Fruit fly (Drosophila melanogaster) whole organism, prepupa: Measurements from ENCODE around the gene CG32712.

ENCODE experiments used
- Blimp-1 ChIP-seq: fragments of 200-800 bp; sonication (Bioruptor generic); optimal IDR thresholded peaks from 3 replicates; lab custom pipeline; 2017; ENCODE audit warnings: missing biosample characterization, missing genetic modification characterization, mild to moderate bottlenecking, moderate library complexity, missing genetic modification reagents
- CG10631 ChIP-seq: fragments of 200-800 bp; sonication (Bioruptor generic); optimal IDR thresholded peaks from 2 replicates; lab custom pipeline; 2016; ENCODE audit warnings: missing biosample characterization, missing genetic modification characterization
- CG10669 ChIP-seq: fragments of 200-800 bp; sonication (Bioruptor generic); optimal IDR thresholded peaks from 3 replicates; lab custom pipeline; 2018; ENCODE audit warnings: missing biosample characterization, mild to moderate bottlenecking, missing genetic modification characterization, moderate library complexity
- CG16779 ChIP-seq: fragments of 200-800 bp; sonication (Bioruptor generic); optimal IDR thresholded peaks from 3 replicates; lab custom pipeline; 2017; ENCODE audit warnings: missing biosample characterization, mild to moderate bottlenecking, missing genetic modification characterization
- CG3032 ChIP-seq: fragments of 200-800 bp; optimal IDR thresholded peaks from 2 replicates; lab custom pipeline; 2019; ENCODE audit warnings: missing biosample characterization, mild to moderate bottlenecking, missing genetic modification characterization, moderate library complexity
- CG31627 ChIP-seq: fragments of 200-800 bp; sonication (Bioruptor generic); optimal IDR thresholded peaks from 3 replicates; lab custom pipeline; 2016; ENCODE audit warnings: missing biosample characterization, missing genetic modification characterization
- CG32006 ChIP-seq: fragments of 200-800 bp; sonication (Bioruptor generic); optimal IDR thresholded peaks from 3 replicates; lab custom pipeline; 2017; ENCODE audit warnings: missing biosample characterization, mild to moderate bottlenecking, missing genetic modification characterization
- CG34406 ChIP-seq: fragments of 200-800 bp; sonication (Bioruptor generic); optimal IDR thresholded peaks from 3 replicates; lab custom pipeline; 2016; ENCODE audit warnings: missing biosample characterization, missing genetic modification characterization
- CG6163 ChIP-seq: fragments of 200-800 bp; sonication (Bioruptor generic); IDR thresholded peaks from 3 replicates; pipeline ENCODE4 v1.3.6; 2022; ENCODE audit warnings: missing biosample characterization, missing genetic modification characterization
- CG6276 ChIP-seq: fragments of 200-800 bp; sonication (Bioruptor generic); optimal IDR thresholded peaks from 2 replicates; lab custom pipeline; 2017; ENCODE audit warnings: missing biosample characterization, mild to moderate bottlenecking, missing genetic modification characterization
- CG6792 ChIP-seq: fragments of 200-800 bp; sonication (Bioruptor generic); optimal IDR thresholded peaks from 3 replicates; lab custom pipeline; 2016; ENCODE audit warnings: missing biosample characterization, missing genetic modification characterization
- CG7368 ChIP-seq: fragments of 200-800 bp; sonication (Bioruptor generic); optimal IDR thresholded peaks from 3 replicates; lab custom pipeline; 2016; ENCODE audit warnings: missing biosample characterization, missing genetic modification characterization
- CG8632 ChIP-seq: fragments of 200-800 bp; sonication (Bioruptor generic); optimal IDR thresholded peaks from 3 replicates; lab custom pipeline; 2016; ENCODE audit warnings: missing biosample characterization, missing genetic modification characterization
- Eip78C ChIP-seq: fragments of 200-800 bp; sonication (Bioruptor generic); peaks from one replicate; lab custom pipeline; 2016; ENCODE audit warnings: missing biosample characterization, missing genetic modification characterization
- Eip93F ChIP-seq: fragments of 200-800 bp; sonication (Bioruptor generic); optimal IDR thresholded peaks from 2 replicates; lab custom pipeline; 2016; ENCODE audit warnings: missing biosample characterization, mild to moderate bottlenecking, missing genetic modification characterization
- Gug ChIP-seq: fragments of 200-800 bp; sonication (Bioruptor generic); IDR thresholded peaks from 2 replicates; pipeline ENCODE4 v1.3.6; 2022; ENCODE audit warnings: missing biosample characterization, missing genetic modification characterization
- Hr39 ChIP-seq: fragments of 200-800 bp; sonication (Bioruptor generic); optimal IDR thresholded peaks from 2 replicates; lab custom pipeline; 2016; ENCODE audit warnings: missing biosample characterization, missing genetic modification characterization
- Hr4 ChIP-seq: fragments of 200-800 bp; sonication (Bioruptor generic); optimal IDR thresholded peaks from 3 replicates; lab custom pipeline; 2016; ENCODE audit warnings: missing biosample characterization, missing genetic modification characterization
- Met ChIP-seq: fragments of 200-800 bp; sonication (Bioruptor generic); optimal IDR thresholded peaks from 3 replicates; lab custom pipeline; 2016; ENCODE audit warnings: missing biosample characterization, missing genetic modification characterization
- OdsH ChIP-seq: fragments of 200-800 bp; sonication (Bioruptor generic); optimal IDR thresholded peaks from 3 replicates; lab custom pipeline; 2016; ENCODE audit warnings: missing biosample characterization, missing genetic modification characterization
- Smox ChIP-seq: fragments of 200-800 bp; sonication (Bioruptor generic); optimal IDR thresholded peaks from 3 replicates; lab custom pipeline; 2016; ENCODE audit warnings: missing biosample characterization, missing genetic modification characterization
- Sox15 ChIP-seq: fragments of 200-800 bp; sonication (Bioruptor generic); optimal IDR thresholded peaks from 3 replicates; lab custom pipeline; 2016; ENCODE audit warnings: missing biosample characterization, missing genetic modification characterization
- achi ChIP-seq: fragments of 200-800 bp; sonication (Bioruptor generic); optimal IDR thresholded peaks from 3 replicates; lab custom pipeline; 2016; ENCODE audit warnings: missing biosample characterization, missing genetic modification characterization
- cyc ChIP-seq: fragments of 200-800 bp; sonication (Bioruptor generic); optimal IDR thresholded peaks from 3 replicates; lab custom pipeline; 2016; ENCODE audit warnings: missing biosample characterization, missing genetic modification characterization
- dsx ChIP-seq: fragments of 200-800 bp; optimal IDR thresholded peaks from 3 replicates; lab custom pipeline; 2019; ENCODE audit warnings: missing biosample characterization, mild to moderate bottlenecking, missing genetic modification characterization, moderate library complexity; ENCODE audit not compliant: poor library complexity, severe bottlenecking
- eg ChIP-seq: fragments of 200-800 bp; sonication (Bioruptor generic); IDR thresholded peaks from 3 replicates; pipeline ENCODE4 v1.3.6; 2022; ENCODE audit warnings: missing biosample characterization, missing genetic modification characterization
- esn ChIP-seq: fragments of 200-800 bp; sonication (Bioruptor generic); optimal IDR thresholded peaks from 2 replicates; lab custom pipeline; 2016; ENCODE audit warnings: missing biosample characterization, mild to moderate bottlenecking, missing genetic modification characterization, moderate library complexity
- fd85E ChIP-seq: fragments of 200-800 bp; sonication (Bioruptor generic); optimal IDR thresholded peaks from 3 replicates; lab custom pipeline; 2016; ENCODE audit warnings: missing biosample characterization, missing genetic modification characterization
- lz ChIP-seq: fragments of 200-800 bp; sonication (Bioruptor generic); optimal IDR thresholded peaks from 3 replicates; lab custom pipeline; 2016; ENCODE audit warnings: missing biosample characterization, missing genetic modification characterization
- net ChIP-seq: fragments of 200-800 bp; sonication (Bioruptor generic); optimal IDR thresholded peaks from 3 replicates; lab custom pipeline; 2016; ENCODE audit warnings: missing biosample characterization, missing genetic modification characterization
- pdm3 ChIP-seq: fragments of 200-800 bp; sonication (Bioruptor generic); optimal IDR thresholded peaks from 3 replicates; lab custom pipeline; 2016; ENCODE audit warnings: missing biosample characterization, missing genetic modification characterization
- salr ChIP-seq, 2 experiments: fragments of 200-800 bp; sonication (Bioruptor generic); optimal IDR thresholded peaks; 3 replicates each; lab custom pipeline; 2016 to 2018; ENCODE audit warnings: missing biosample characterization in 2 of 2, missing genetic modification characterization in 2 of 2, mild to moderate bottlenecking in 1 of 2
- ss ChIP-seq, 2 experiments: fragments of 200-800 bp; sonication (Bioruptor generic); optimal IDR thresholded peaks; 2 replicates in 1 of 2; 3 replicates in 1 of 2; lab custom pipeline; 2017 to 2018; ENCODE audit warnings: mild to moderate bottlenecking in 2 of 2, missing biosample characterization in 2 of 2, missing genetic modification characterization in 2 of 2, moderate library complexity in 1 of 2
- svp ChIP-seq: fragments of 200-800 bp; sonication (Bioruptor generic); peaks from one replicate; lab custom pipeline; 2016; ENCODE audit warnings: missing biosample characterization, missing genetic modification characterization
- topi ChIP-seq: fragments of 200-800 bp; sonication (Bioruptor generic); optimal IDR thresholded peaks from 3 replicates; lab custom pipeline; 2016; ENCODE audit warnings: missing biosample characterization, missing genetic modification characterization
- vri ChIP-seq: fragments of 200-800 bp; sonication (Bioruptor generic); optimal IDR thresholded peaks from 3 replicates; lab custom pipeline; 2016; ENCODE audit warnings: missing biosample characterization, mild to moderate bottlenecking, missing genetic modification characterization

The CG32712 gene

dm6 chrX:8455019-8455555 is 21.5 kb upstream of the CG32712 start, which contains the start of gene org-1 (continued):
- peak; percentile 90 for TF ChIP-seq pdm3 (GFP tag; lab: Kevin White, UChicago)
- peak; percentile 93 for TF ChIP-seq CG3032
- peak; percentile 73 for TF ChIP-seq CG16779 (tag; lab: Kevin White, UChicago)
- TF ChIP-seq achi: peak; percentile 89
- TF ChIP-seq esn (GFP tag; lab: Kevin White, UChicago): peak; percentile 70
- TF ChIP-seq OdsH: peak; percentile 89
- TF ChIP-seq ss (GFP tag; optimal IDR thresholded peaks at IDR 0.05; lab: Kevin White, UChicago): peak; percentile 90 to 92
- TF ChIP-seq CG32006 (GFP tag; lab: Kevin White, UChicago): peak; percentile 90
- TF ChIP-seq lz: peak; percentile 69
- peak; percentile 92 for TF ChIP-seq Gug (GFP tag; lab: Robert Waterston, UW)
- peak; percentile 87 for TF ChIP-seq net (GFP tag; lab: Kevin White, UChicago)
- peak; percentile 96 for TF ChIP-seq Eip78C (GFP tag; lab: Kevin White, UChicago)
- peak; percentile 63 for TF ChIP-seq CG31627 (GFP tag; lab: Kevin White, UChicago)
- TF ChIP-seq CG6163: peak; percentile 97
- TF ChIP-seq dsx (GFP tag; lab: Kevin White, UChicago): peak; percentile 90
- TF ChIP-seq Hr4 (GFP tag; lab: Kevin White, UChicago): peak; percentile 89
- peak; percentile 91 for TF ChIP-seq CG10631 (GFP tag; lab: Kevin White, UChicago)
- peak; percentile 91 for TF ChIP-seq CG10669 (GFP tag; lab: Kevin White, UChicago)
- peak; percentile 86 for TF ChIP-seq CG6276
- peak; percentile 75 for TF ChIP-seq cyc (GFP tag; lab: Kevin White, UChicago)
- peak; percentile 79 for TF ChIP-seq topi (GFP tag; lab: Kevin White, UChicago)
- TF ChIP-seq Eip93F (GFP tag; lab: Kevin White, UChicago): no peak
- peak; percentile 60 for TF ChIP-seq Hr39 (GFP tag; lab: Kevin White, UChicago)
- TF ChIP-seq CG6792 (GFP tag; lab: Kevin White, UChicago): peak; percentile 85
- peak; percentile 88 for TF ChIP-seq svp (GFP tag; lab: Kevin White, UChicago)
- peak; percentile 74 for TF ChIP-seq CG34406 (GFP tag; lab: Kevin White, UChicago)
- peak; percentile 59 for TF ChIP-seq Smox (GFP tag; lab: Kevin White, UChicago)
- peak; percentile 83 for TF ChIP-seq CG8632 (GFP tag; lab: Kevin White, UChicago)
- TF ChIP-seq Sox15 (GFP tag; lab: Kevin White, UChicago): peak; percentile 79
- peak; percentile 84 for TF ChIP-seq CG7368 (GFP tag; lab: Kevin White, UChicago)
- TF ChIP-seq salr (GFP tag; optimal IDR thresholded peaks at IDR 0.05; lab: Kevin White, UChicago): peak; percentile 72 to 87
- peak; percentile 33 for TF ChIP-seq fd85E (GFP tag; lab: Kevin White, UChicago)
- TF ChIP-seq eg (GFP tag; lab: Robert Waterston, UW): peak; percentile 96
- TF ChIP-seq Met (GFP tag; lab: Kevin White, UChicago): peak; percentile 77
- peak; percentile 36 for TF ChIP-seq Blimp-1
- TF ChIP-seq, all 60 proteins: peak for 59

- TF ChIP-seq ss (GFP tag; optimal IDR thresholded peaks at IDR 0.05; lab: Kevin White, UChicago): no peak
- TF ChIP-seq fd85E (GFP tag; lab: Kevin White, UChicago): no peak
- no peak for TF ChIP-seq vri
- no peak for TF ChIP-seq CG7368 (GFP tag; lab: Kevin White, UChicago)
- TF ChIP-seq CG6276: no peak
These were observed 18.6 kb upstream of the CG32712 start for dm6 chrX:8452163-8452562.

dm6 chrX:8450214-8450904 is 16.8 kb upstream of the CG32712 start:
- no peak for TF ChIP-seq lz
- no peak for TF ChIP-seq Hr39 (GFP tag; lab: Kevin White, UChicago)
- no peak for TF ChIP-seq CG6792 (GFP tag; lab: Kevin White, UChicago)
